Worm (Caenorhabditis elegans): Measurements from ENCODE around the gene Y51H4A.1.

The Y51H4A.1 gene

ce11 chrIV:16498031-16498442 lies 20.9 kb upstream of the Y51H4A.1 start:
- TF ChIP-seq ceh-9 (tag; optimal IDR thresholded peaks at IDR 0.05) (no peak), K02D7.2 (tag; optimal IDR thresholded peaks at IDR 0.05) (no peak), ets-4 (tag; optimal IDR thresholded peaks at IDR 0.05) (no peak), tbx-7 (tag; optimal IDR thresholded peaks at IDR 0.05) (no peak), unc-42 (tag; optimal IDR thresholded peaks at IDR 0.05) (peak; percentile 91), hlh-8 (tag; optimal IDR thresholded peaks at IDR 0.05) (peak; percentile 38), T23F11.4 (GFP tag; optimal IDR thresholded peaks at IDR 0.05) (no peak), pha-4 (tag; optimal IDR thresholded peaks at IDR 0.05) (no peak), ceh-30 (tag; optimal IDR thresholded peaks at IDR 0.05) (no peak), nhr-232 (tag; optimal IDR thresholded peaks at IDR 0.05) (no peak), dve-1 (tag; optimal IDR thresholded peaks at IDR 0.05) (no peak), elt-2 (tag; optimal IDR thresholded peaks at IDR 0.05) (no peak), odd-2 (tag; optimal IDR thresholded peaks at IDR 0.05) (no peak), gmeb-2 (tag; optimal IDR thresholded peaks at IDR 0.05) (no peak), ceh-45 (GFP tag; IDR thresholded peaks at IDR 0.05) (no peak), unc-55 (GFP tag; optimal IDR thresholded peaks at IDR 0.05) (peak; percentile 89), ceh-2 (tag; optimal IDR thresholded peaks at IDR 0.05) (peak; percentile 20), ceh-34 (tag; optimal IDR thresholded peaks at IDR 0.05) (peak; percentile 62), nhr-11 (tag; optimal IDR thresholded peaks at IDR 0.05) (peak; percentile 64), ceh-22 (tag; optimal IDR thresholded peaks at IDR 0.05) (no peak), rnt-1 (tag; optimal IDR thresholded peaks at IDR 0.05) (peak; percentile 89), ceh-19 (GFP tag; optimal IDR thresholded peaks at IDR 0.05) (peak; percentile 44), ttx-3 (tag; optimal IDR thresholded peaks at IDR 0.05) (no peak), lim-6 (tag; optimal IDR thresholded peaks at IDR 0.05) (no peak), nfya-1 (tag; optimal IDR thresholded peaks at IDR 0.05) (peak; percentile 78), sdc-2 (tag; optimal IDR thresholded peaks at IDR 0.05) (peak; percentile 45), madf-2 (tag; optimal IDR thresholded peaks at IDR 0.05) (no peak), syd-9 (tag; optimal IDR thresholded peaks at IDR 0.05) (peak; percentile 43), K09A11.1 (tag; optimal IDR thresholded peaks at IDR 0.05; ENCODE audit: insufficient read depth) (peak; percentile 38), ceh-31 (tag; optimal IDR thresholded peaks at IDR 0.05) (peak; percentile 62), hlh-30 (tag; optimal IDR thresholded peaks at IDR 0.05; ENCODE audit: insufficient read depth) (no peak), ref-2 (tag; optimal IDR thresholded peaks at IDR 0.05) (peak; percentile 49), pha-2 (tag; optimal IDR thresholded peaks at IDR 0.05) (no peak), tbx-2 (tag; optimal IDR thresholded peaks at IDR 0.05) (peak; percentile 82), pros-1 (tag; optimal IDR thresholded peaks at IDR 0.05) (peak; percentile 20), sox-2 (GFP tag; IDR thresholded peaks at IDR 0.05) (no peak), pat-9 (tag; optimal IDR thresholded peaks at IDR 0.05) (peak; percentile 47), ceh-14 (tag; optimal IDR thresholded peaks at IDR 0.05) (peak; percentile 47), dmd-4 (tag; optimal IDR thresholded peaks at IDR 0.05; ENCODE audit: borderline replicate concordance) (peak; percentile 63), hlh-15 (tag; optimal IDR thresholded peaks at IDR 0.05) (no peak), zip-5 (tag; optimal IDR thresholded peaks at IDR 0.05) (no peak), C38D4.7 (GFP tag; optimal IDR thresholded peaks at IDR 0.05) (no peak), che-1 (tag; optimal IDR thresholded peaks at IDR 0.05) (peak; percentile 17), sox-4 (tag; optimal IDR thresholded peaks at IDR 0.05) (peak; percentile 4), C08G9.2 (tag; optimal IDR thresholded peaks at IDR 0.05) (no peak), ceh-48 (tag; optimal IDR thresholded peaks at IDR 0.05) (no peak), F13H6.1 (tag; optimal IDR thresholded peaks at IDR 0.05) (peak; percentile 64), ceh-18 (tag; optimal IDR thresholded peaks at IDR 0.05) (peak; percentile 92), lin-11 (tag; optimal IDR thresholded peaks at IDR 0.05) (no peak), fax-1 (tag; optimal IDR thresholded peaks at IDR 0.05) (peak; percentile 22)
